Worm (Caenorhabditis elegans) whole organism, early embryonic: ENCODE measurements around the gene K08B5.2.

Experiments used
- B0310.2 ChIP-seq: sonication (generic microtip); optimal IDR thresholded peaks from 2 replicates; lab custom pipeline; 2016; ENCODE audit warnings: mild to moderate bottlenecking, missing genetic modification characterization, missing compliant biosample characterization
- F13C5.2 ChIP-seq: sonication (generic microtip); optimal IDR thresholded peaks from 2 replicates; lab custom pipeline; 2017; ENCODE audit warnings: mild to moderate bottlenecking, missing genetic modification characterization, inconsistent platforms, missing compliant biosample characterization
- aly-1 ChIP-seq: sonication (generic microtip); optimal IDR thresholded peaks from 2 replicates; lab custom pipeline; 2016; ENCODE audit warnings: missing genetic modification characterization, missing compliant biosample characterization
- ama-1 ChIP-seq: fragments of 150-350 bp; optimal IDR thresholded peaks from 2 replicates; lab custom pipeline; 2014
- ceh-13 ChIP-seq: fragments of 200-800 bp; sonication (Bioruptor generic); optimal IDR thresholded peaks from 2 replicates; lab custom pipeline; 2018; ENCODE audit warnings: mild to moderate bottlenecking, missing genetic modification characterization, missing compliant biosample characterization
- ets-7 ChIP-seq: sonication (generic microtip); optimal IDR thresholded peaks from 2 replicates; lab custom pipeline; 2016; ENCODE audit warnings: missing genotype, missing genetic modification characterization, missing compliant biosample characterization
- flt-1 ChIP-seq: fragments of 200-800 bp; sonication (Bioruptor generic); IDR thresholded peaks from 2 replicates; pipeline ENCODE4 v1.3.6; 2022; ENCODE audit warnings: missing genetic modification characterization, missing compliant biosample characterization
- hnd-1 ChIP-seq: sonication (generic microtip); optimal IDR thresholded peaks from 2 replicates; lab custom pipeline; 2016; ENCODE audit warnings: missing genetic modification characterization, missing compliant biosample characterization
- pes-1 ChIP-seq: fragments of 200-800 bp; sonication (Bioruptor generic); IDR thresholded peaks from 2 replicates; pipeline ENCODE4 v1.3.6; 2022; ENCODE audit warnings: missing genetic modification reagents, missing genetic modification characterization, missing compliant biosample characterization
- scrt-1 ChIP-seq: fragments of 200-800 bp; sonication (Bioruptor generic); IDR thresholded peaks from 2 replicates; pipeline ENCODE4 v1.3.6; 2022; ENCODE audit warnings: missing genetic modification characterization, missing compliant biosample characterization
- sea-1 ChIP-seq: fragments of 200-800 bp; sonication (Bioruptor generic); conservative IDR thresholded peaks from 2 replicates; pipeline ENCODE4 v1.3.6; 2022; ENCODE audit warnings: missing genetic modification characterization, missing compliant biosample characterization
- tbx-11 ChIP-seq: fragments of 200-800 bp; sonication (Bioruptor generic); IDR thresholded peaks from 2 replicates; pipeline ENCODE4 v1.3.6; 2022; ENCODE audit warnings: missing genetic modification characterization, missing compliant biosample characterization
- tra-4 ChIP-seq: sonication (generic microtip); optimal IDR thresholded peaks from 2 replicates; lab custom pipeline; 2017; ENCODE audit warnings: missing genetic modification characterization, missing compliant biosample characterization

ce11 chrX:16602457-16602856 is 48.8 kb upstream of the K08B5.2 start, which contains the start of gene F59C12.4:
- TF ChIP-seq scrt-1 = peak; percentile 77
- no peak for TF ChIP-seq ama-1 (lab: Kevin White, UChicago)
- peak; percentile 83 for TF ChIP-seq pes-1 (GFP tag; lab: Robert Waterston, UW)
- peak; percentile 75 for TF ChIP-seq F13C5.2 (tag; lab: Kevin White, UChicago)
- TF ChIP-seq hnd-1 (tag; lab: Kevin White, UChicago) = peak; percentile 45
- TF ChIP-seq ets-7 = no peak
- peak; percentile 70; the same call in 1 of the 2 replicates for TF ChIP-seq tbx-11 (GFP tag; lab: Robert Waterston, UW)
- TF ChIP-seq flt-1 (GFP tag; lab: Robert Waterston, UW) = peak; percentile 53
- peak; percentile 47; the same call in 1 of the 2 replicates for TF ChIP-seq sea-1 (GFP tag; lab: Robert Waterston, UW)
- no peak for TF ChIP-seq B0310.2 (tag; lab: Kevin White, UChicago)
- peak; percentile 9 for TF ChIP-seq tra-4 (tag; lab: Kevin White, UChicago)
- peak; percentile 43 for TF ChIP-seq ceh-13
- TF ChIP-seq aly-1 (tag; lab: Kevin White, UChicago) = peak; percentile 74
